Worm (Caenorhabditis elegans): ENCODE data around the gene T06C12.14.
"Not testable (repeated sequence)": the region's sequence is repeated elsewhere in the genome, so short reads cannot be mapped to it uniquely, and the experiment has no call there.

T06C12.14 gene

ce11 chrV:15924307-15924706, 24.5 kb downstream of the T06C12.14 start, which contains the start of gene nhr-108:
nhr-108 (minus strand) TSS chrV:15924472.
- TF ChIP-seq hmg-1.1 (GFP tag; IDR thresholded peaks at IDR 0.05), result no peak
- TF ChIP-seq lsy-2 (tag; optimal IDR thresholded peaks at IDR 0.05), result no peak
- no peak for TF ChIP-seq egl-43 (GFP tag; IDR thresholded peaks at IDR 0.05)
- no peak for TF ChIP-seq pqm-1 (tag; optimal IDR thresholded peaks at IDR 0.05)
- no peak for TF ChIP-seq Y75B8A.6 (GFP tag; IDR thresholded peaks at IDR 0.05)
- peak; percentile 87 for TF ChIP-seq nhr-28 (tag; optimal IDR thresholded peaks at IDR 0.05)
- no peak for TF ChIP-seq unc-130 (GFP tag; optimal IDR thresholded peaks at IDR 0.05)
- TF ChIP-seq ceh-20 (GFP tag; IDR thresholded peaks at IDR 0.05), result no peak
- TF ChIP-seq lin-1 (GFP tag; IDR thresholded peaks at IDR 0.05), result no peak
- TF ChIP-seq nhr-77 (tag; optimal IDR thresholded peaks at IDR 0.05), result peak; percentile 68
- TF ChIP-seq daf-16 (GFP tag; optimal IDR thresholded peaks at IDR 0.05), result no peak
- peak; percentile 39 for TF ChIP-seq daf-16 (tag; optimal IDR thresholded peaks at IDR 0.05)

ce11 chrV:15928325-15928724, 28.5 kb downstream of the T06C12.14 start, which contains the start of gene pzf-1:
pzf-1 (minus strand) TSS chrV:15928425.
- no peak for TF ChIP-seq egl-27 (tag; optimal IDR thresholded peaks at IDR 0.05)
- TF ChIP-seq lin-15B (tag; optimal IDR thresholded peaks at IDR 0.05), result no peak
- TF ChIP-seq nhr-237 (tag; optimal IDR thresholded peaks at IDR 0.05), result no peak
- no peak for TF ChIP-seq nhr-6 (tag; optimal IDR thresholded peaks at IDR 0.05)
- no peak for TF ChIP-seq zip-2 (tag; optimal IDR thresholded peaks at IDR 0.05)
- no peak for TF ChIP-seq fos-1 (tag; optimal IDR thresholded peaks at IDR 0.05)
- TF ChIP-seq tra-1 (GFP tag; IDR thresholded peaks at IDR 0.05), result no peak
- no peak for TF ChIP-seq F10B5.3 (tag; optimal IDR thresholded peaks at IDR 0.05)
- no peak for TF ChIP-seq F44E2.7 (GFP tag; IDR thresholded peaks at IDR 0.05)
- no peak for TF ChIP-seq aha-1 (tag)
- TF ChIP-seq dmd-8 (GFP tag; IDR thresholded peaks at IDR 0.05), result no peak
- no peak for TF ChIP-seq dmd-6 (GFP tag; IDR thresholded peaks at IDR 0.05)

ce11 chrV:15929882-15930281, 30.1 kb downstream of the T06C12.14 start, which contains the start of gene srbc-77:
srbc-77 (plus strand) TSS chrV:15930182.
- TF ChIP-seq lin-38 (GFP tag; IDR thresholded peaks at IDR 0.05); Y75B8A.6 (GFP tag; IDR thresholded peaks at IDR 0.05); lin-15B (tag; optimal IDR thresholded peaks at IDR 0.05): not testable (repeated sequence)

ce11 chrV:15932390-15932789, 32.6 kb downstream of the T06C12.14 start, which contains the start of gene srw-26:
srw-26 (minus strand) TSS chrV:15932490.
- TF ChIP-seq egl-27 (tag; optimal IDR thresholded peaks at IDR 0.05) (no peak), dmd-6 (GFP tag; IDR thresholded peaks at IDR 0.05) (no peak), lin-13 (GFP tag; optimal IDR thresholded peaks at IDR 0.05) (no peak), nhr-42 (GFP tag; IDR thresholded peaks at IDR 0.05) (no peak), lsy-2 (tag; optimal IDR thresholded peaks at IDR 0.05) (no peak), dve-1 (tag; optimal IDR thresholded peaks at IDR 0.05; ENCODE audit: insufficient read depth) (no peak), dmd-9 (GFP tag; IDR thresholded peaks at IDR 0.05) (no peak), nhr-11 (tag; optimal IDR thresholded peaks at IDR 0.05) (no peak), gei-8 (GFP tag; optimal IDR thresholded peaks at IDR 0.05) (no peak)

- TF ChIP-seq set-16 (GFP tag; IDR thresholded peaks at IDR 0.05) (no peak), attf-4 (tag; optimal IDR thresholded peaks at IDR 0.05) (no peak), unc-62 (GFP tag; optimal IDR thresholded peaks at IDR 0.05 in 1 of 2) (peak in 1 of 2 experiments; percentile 66), unc-62 (tag; optimal IDR thresholded peaks at IDR 0.05) (no peak)
These were observed 40.5 kb downstream of the T06C12.14 start, which contains the start of gene srw-55 for ce11 chrV:15940254-15940653. srw-55 (minus strand) TSS chrV:15940354.
